Worm (Caenorhabditis elegans) whole organism, L4 larva: ENCODE data around the gene ZK180.5.

Experiments used
- F37D6.2 ChIP-seq: sonication (generic microtip); optimal IDR thresholded peaks from 2 replicates; lab custom pipeline; 2016; ENCODE audit warnings: mild to moderate bottlenecking, missing genetic modification characterization, missing compliant biosample characterization
- F49E8.2 ChIP-seq: sonication (generic microtip); optimal IDR thresholded peaks from 2 replicates; lab custom pipeline; 2016; ENCODE audit warnings: missing compliant biosample characterization, mild to moderate bottlenecking, missing genetic modification characterization, borderline replicate concordance
- R02D3.7 ChIP-seq: fragments of 150-350 bp; sonication (generic microtip); optimal IDR thresholded peaks from 3 replicates; lab custom pipeline; 2014; ENCODE audit warnings: missing biosample characterization, missing genetic modification characterization
- Y105C5A.15 ChIP-seq: fragments of 200-800 bp; sonication (Bioruptor generic); IDR thresholded peaks from 2 replicates; pipeline ENCODE4 v1.3.6; 2022; ENCODE audit warnings: missing genetic modification characterization, missing compliant biosample characterization
- Y48G9A.11 ChIP-seq: fragments of 200-800 bp; sonication (Bioruptor generic); IDR thresholded peaks from 2 replicates; pipeline ENCODE4 v1.3.6; 2022; ENCODE audit warnings: missing genetic modification reagents, missing genetic modification characterization, missing compliant biosample characterization
- Y5F2A.4 ChIP-seq: fragments of 200-800 bp; sonication (Bioruptor generic); optimal IDR thresholded peaks from 2 replicates; lab custom pipeline; 2018; ENCODE audit warnings: mild to moderate bottlenecking, missing genetic modification characterization, missing compliant biosample characterization
- aha-1 ChIP-seq: fragments of 150-350 bp; peaks from one replicate; lab custom pipeline; 2014; ENCODE audit warnings: missing biosample characterization, missing genetic modification characterization
- ama-1 ChIP-seq: fragments of 150-350 bp; optimal IDR thresholded peaks from 2 replicates; lab custom pipeline; 2014; ENCODE audit warnings: inconsistent platforms, mixed read lengths
- arid-1 ChIP-seq: fragments of 200-800 bp; sonication (Bioruptor generic); conservative IDR thresholded peaks from 2 replicates; pipeline ENCODE4 v1.3.6; 2022; ENCODE audit warnings: missing genetic modification reagents, missing genetic modification characterization, missing compliant biosample characterization
- attf-4 ChIP-seq: sonication (generic microtip); optimal IDR thresholded peaks from 3 replicates; lab custom pipeline; 2017; ENCODE audit warnings: missing biosample characterization, missing genetic modification characterization
- ceh-44 ChIP-seq: fragments of 200-800 bp; sonication (Bioruptor generic); IDR thresholded peaks from 2 replicates; pipeline ENCODE4 v1.3.6; 2022; ENCODE audit warnings: missing genetic modification reagents, missing genetic modification characterization, missing compliant biosample characterization
- ceh-82 ChIP-seq: sonication (generic microtip); optimal IDR thresholded peaks from 2 replicates; lab custom pipeline; 2017; ENCODE audit warnings: missing biosample characterization, missing genetic modification characterization
- daf-16 ChIP-seq, 3 experiments: sonication (generic microtip); optimal IDR thresholded peaks; 2 replicates each; lab custom pipeline; 2016 to 2017; ENCODE audit warnings: missing genetic modification characterization in 3 of 3, missing genetic modification reagents in 3 of 3, mild to moderate bottlenecking in 2 of 3, missing compliant biosample characterization in 2 of 3, missing biosample characterization in 1 of 3, moderate library complexity in 1 of 3
- daf-19 ChIP-seq: fragments of 200-800 bp; sonication (Bioruptor generic); conservative IDR thresholded peaks from 2 replicates; pipeline ENCODE4 v1.3.6; 2022; ENCODE audit warnings: missing genetic modification characterization, missing compliant biosample characterization
- dmd-6 ChIP-seq: fragments of 200-800 bp; sonication (Bioruptor generic); IDR thresholded peaks from 2 replicates; pipeline ENCODE4 v1.3.6; 2022; ENCODE audit warnings: missing genetic modification reagents, missing genetic modification characterization, missing compliant biosample characterization
- dpl-1 ChIP-seq: fragments of 150-350 bp; optimal IDR thresholded peaks from 2 replicates; lab custom pipeline; 2014; ENCODE audit warnings: missing biosample characterization, missing genetic modification reagents, missing genetic modification characterization
- dve-1 ChIP-seq: sonication (generic microtip); optimal IDR thresholded peaks from 2 replicates; lab custom pipeline; 2017; ENCODE audit warnings: antibody characterized with exemption, mild to moderate bottlenecking, missing genetic modification characterization, missing compliant biosample characterization; ENCODE audit not compliant: insufficient read depth
- fkh-10 ChIP-seq: fragments of 150-350 bp; optimal IDR thresholded peaks from 2 replicates; lab custom pipeline; 2014; ENCODE audit warnings: missing biosample characterization, missing genetic modification reagents, missing genetic modification characterization
- hif-1 ChIP-seq, 2 experiments: sonication (generic microtip); optimal IDR thresholded peaks; 2 replicates each; lab custom pipeline; 2016 to 2017; ENCODE audit warnings: missing compliant biosample characterization in 2 of 2, missing genetic modification characterization in 2 of 2, missing genetic modification reagents in 2 of 2, missing genotype in 2 of 2, mild to moderate bottlenecking in 1 of 2
- hlh-11 ChIP-seq: fragments of 200-800 bp; sonication (Bioruptor generic); optimal IDR thresholded peaks from 2 replicates; lab custom pipeline; 2018; ENCODE audit warnings: mild to moderate bottlenecking, missing genetic modification characterization, missing compliant biosample characterization
- lim-7 ChIP-seq: fragments of 200-800 bp; sonication (Bioruptor generic); IDR thresholded peaks from 2 replicates; pipeline ENCODE4 v1.3.6; 2022; ENCODE audit warnings: missing genetic modification characterization, missing compliant biosample characterization
- lin-1 ChIP-seq: fragments of 200-800 bp; sonication (Bioruptor generic); IDR thresholded peaks from 2 replicates; pipeline ENCODE4 v1.3.6; 2022; ENCODE audit warnings: missing genetic modification reagents, missing genetic modification characterization, missing compliant biosample characterization
- lin-13 ChIP-seq: fragments of 150-350 bp; optimal IDR thresholded peaks from 2 replicates; lab custom pipeline; 2014; ENCODE audit warnings: missing biosample characterization, missing genetic modification reagents, missing genetic modification characterization
- lin-15B ChIP-seq: fragments of 150-350 bp; sonication (generic microtip); optimal IDR thresholded peaks from 3 replicates; lab custom pipeline; 2014; ENCODE audit warnings: missing biosample characterization, missing genetic modification characterization
- lin-29 ChIP-seq: fragments of 200-800 bp; sonication (Bioruptor generic); IDR thresholded peaks from 2 replicates; pipeline ENCODE4 v1.3.6; 2022; ENCODE audit warnings: missing genetic modification reagents, missing genetic modification characterization, missing compliant biosample characterization
- lir-3 ChIP-seq: sonication (generic microtip); optimal IDR thresholded peaks from 2 replicates; lab custom pipeline; 2016; ENCODE audit warnings: mild to moderate bottlenecking, missing genetic modification characterization, missing compliant biosample characterization
- lsy-2 ChIP-seq, 2 experiments: fragments of 150-350 bp in 1 of 2; sonication (generic microtip) in 1 of 2; optimal IDR thresholded peaks; 2 replicates each; lab custom pipeline; 2014 to 2017; ENCODE audit warnings: missing biosample characterization in 2 of 2, missing genetic modification characterization in 2 of 2
- mdl-1 ChIP-seq, 2 experiments: fragments of 150-350 bp in 1 of 2; sonication (generic microtip) in 1 of 2; optimal IDR thresholded peaks; 2 replicates each; lab custom pipeline; 2014 to 2017; ENCODE audit warnings: missing biosample characterization in 2 of 2, missing genetic modification characterization in 2 of 2
- mdt-29 ChIP-seq: fragments of 200-800 bp; sonication (Bioruptor generic); IDR thresholded peaks from 2 replicates; pipeline ENCODE4 v1.3.6; 2022; ENCODE audit warnings: missing genetic modification reagents, missing genetic modification characterization, missing compliant biosample characterization
- mes-2 ChIP-seq: sonication (generic microtip); optimal IDR thresholded peaks from 2 replicates; lab custom pipeline; 2016; ENCODE audit warnings: missing genotype, mild to moderate bottlenecking, missing genetic modification characterization, missing compliant biosample characterization; ENCODE audit not compliant: poor library complexity, severe bottlenecking
- mxl-2 ChIP-seq: fragments of 200-800 bp; sonication (Bioruptor generic); conservative IDR thresholded peaks from 2 replicates; pipeline ENCODE4 v1.3.6; 2022; ENCODE audit warnings: missing genetic modification reagents, missing genetic modification characterization, missing compliant biosample characterization
- mxl-3 ChIP-seq: fragments of 200-800 bp; sonication (Bioruptor generic); optimal IDR thresholded peaks from 2 replicates; lab custom pipeline; 2018; ENCODE audit warnings: mild to moderate bottlenecking, missing genetic modification characterization, missing compliant biosample characterization
- nhr-102 ChIP-seq: sonication (generic microtip); optimal IDR thresholded peaks from 2 replicates; lab custom pipeline; 2016; ENCODE audit warnings: mild to moderate bottlenecking, missing genetic modification characterization, moderate library complexity, missing compliant biosample characterization
- nhr-25 ChIP-seq: sonication (generic microtip); optimal IDR thresholded peaks from 2 replicates; lab custom pipeline; 2017; ENCODE audit warnings: missing genetic modification characterization, mild to moderate bottlenecking, missing compliant biosample characterization, antibody characterized with exemption, moderate library complexity, borderline replicate concordance; ENCODE audit not compliant: insufficient read depth
- nhr-28 ChIP-seq: fragments of 150-350 bp; optimal IDR thresholded peaks from 2 replicates; lab custom pipeline; 2014; ENCODE audit warnings: missing biosample characterization, missing genetic modification characterization
- nhr-48 ChIP-seq: sonication (generic microtip); optimal IDR thresholded peaks from 2 replicates; lab custom pipeline; 2016; ENCODE audit warnings: mild to moderate bottlenecking, missing genetic modification characterization, missing compliant biosample characterization
- nhr-77 ChIP-seq: fragments of 150-350 bp; optimal IDR thresholded peaks from 2 replicates; lab custom pipeline; 2014; ENCODE audit warnings: missing biosample characterization, missing genetic modification characterization
- pha-4 ChIP-seq, 2 experiments: fragments of 150-350 bp in 1 of 2; fragments of 200-800 bp in 1 of 2; sonication (Bioruptor generic) in 1 of 2; IDR thresholded peaks in 1 of 2; optimal IDR thresholded peaks in 1 of 2; 2 replicates each; pipeline versions ENCODE4 v1.3.6 to Lab custom; 2014 to 2022; ENCODE audit warnings: missing genetic modification characterization in 2 of 2, missing genetic modification reagents in 2 of 2, missing biosample characterization in 1 of 2, missing compliant biosample characterization in 1 of 2
- pqm-1 ChIP-seq: sonication (generic microtip); optimal IDR thresholded peaks from 2 replicates; lab custom pipeline; 2017; ENCODE audit warnings: missing biosample characterization, missing genetic modification characterization
- saeg-2 ChIP-seq: fragments of 200-800 bp; sonication (Bioruptor generic); IDR thresholded peaks from 2 replicates; pipeline ENCODE4 v1.3.6; 2022; ENCODE audit warnings: missing genetic modification reagents, missing genetic modification characterization, missing compliant biosample characterization
- sdz-12 ChIP-seq: fragments of 200-800 bp; sonication (Bioruptor generic); optimal IDR thresholded peaks from 2 replicates; lab custom pipeline; 2018; ENCODE audit warnings: mild to moderate bottlenecking, missing genetic modification characterization, missing compliant biosample characterization
- skn-1 ChIP-seq: fragments of 150-350 bp; optimal IDR thresholded peaks from 2 replicates; lab custom pipeline; 2014; ENCODE audit warnings: missing biosample characterization, missing genetic modification characterization
- tra-1 ChIP-seq: fragments of 200-800 bp; sonication (Bioruptor generic); IDR thresholded peaks from 2 replicates; pipeline ENCODE4 v1.3.6; 2022; ENCODE audit warnings: missing genetic modification reagents, missing genetic modification characterization, missing compliant biosample characterization
- vab-7 ChIP-seq: fragments of 200-800 bp; sonication (Bioruptor generic); IDR thresholded peaks from 2 replicates; pipeline ENCODE4 v1.3.6; 2022; ENCODE audit warnings: missing genetic modification reagents, missing genetic modification characterization, missing compliant biosample characterization
- zfp-3 ChIP-seq: fragments of 200-800 bp; sonication (Bioruptor generic); conservative IDR thresholded peaks from 2 replicates; pipeline ENCODE4 v1.3.6; 2022; ENCODE audit warnings: missing genetic modification reagents, missing genetic modification characterization, missing compliant biosample characterization
- ztf-7 ChIP-seq: fragments of 150-350 bp; optimal IDR thresholded peaks from 2 replicates; lab custom pipeline; 2014; ENCODE audit warnings: missing biosample characterization, missing genetic modification characterization

ZK180.5 gene

ce11 chrIV:4477009-4477471 lies 39.9 kb downstream of the ZK180.5 start, which contains the start of gene M01H9.3 (continued):
- TF ChIP-seq lsy-2 (tag; optimal IDR thresholded peaks at IDR 0.05; lab: Kevin White, UChicago), result peak in 1 of 2 experiments; percentile 67
- no peak for TF ChIP-seq daf-19
- peak; percentile 66 for TF ChIP-seq nhr-48
- TF ChIP-seq skn-1 (tag; lab: Kevin White, UChicago), result no peak
- peak; percentile 46 for TF ChIP-seq mxl-3 (GFP tag; lab: Kevin White, UChicago)
- peak in 1 of 2 experiments; percentile 87 for TF ChIP-seq hif-1 (tag; optimal IDR thresholded peaks at IDR 0.05; lab: Kevin White, UChicago)
- TF ChIP-seq mdl-1 (tag; optimal IDR thresholded peaks at IDR 0.05; lab: Kevin White, UChicago), result peak; percentile 31 to 95
- TF ChIP-seq tra-1, result no peak
- TF ChIP-seq pha-4 (GFP tag; IDR thresholded peaks at IDR 0.05; lab: Robert Waterston, UW), result no peak
- TF ChIP-seq pha-4 (tag; optimal IDR thresholded peaks at IDR 0.05; lab: Kevin White, UChicago), result peak; percentile 36
- TF ChIP-seq sdz-12 (GFP tag; lab: Kevin White, UChicago), result no peak
- no peak for TF ChIP-seq attf-4 (tag; lab: Kevin White, UChicago)
- TF ChIP-seq zfp-3 (GFP tag; lab: Robert Waterston, UW), result no peak
- TF ChIP-seq fkh-10 (GFP tag; lab: Kevin White, UChicago), result no peak
- peak; percentile 20 for TF ChIP-seq nhr-77 (tag; lab: Kevin White, UChicago)
- TF ChIP-seq arid-1 (GFP tag; lab: Robert Waterston, UW), result no peak
- no peak for TF ChIP-seq R02D3.7 (tag; lab: Kevin White, UChicago)
- no peak for TF ChIP-seq vab-7 (GFP tag; lab: Robert Waterston, UW)
- TF ChIP-seq dmd-6, result peak; percentile 87
- no peak for TF ChIP-seq Y5F2A.4
- no peak for TF ChIP-seq F37D6.2 (tag; lab: Kevin White, UChicago)
- TF ChIP-seq lin-1 (GFP tag; lab: Robert Waterston, UW), result 0 out of 2 replicates have a peak, but pooled peaks have one; percentile 11
- peak; percentile 44 for TF ChIP-seq nhr-25 (tag; lab: Kevin White, UChicago)
- TF ChIP-seq F49E8.2, result no peak
- no peak for TF ChIP-seq ztf-7
- TF ChIP-seq pqm-1 (tag; lab: Kevin White, UChicago), result no peak
- TF ChIP-seq lin-13 (GFP tag; lab: Kevin White, UChicago), result no peak
- no peak for TF ChIP-seq daf-16 (GFP tag; optimal IDR thresholded peaks at IDR 0.05; lab: Kevin White, UChicago)
- TF ChIP-seq daf-16 (tag; optimal IDR thresholded peaks at IDR 0.05; lab: Kevin White, UChicago), result peak; percentile 44
- no peak for TF ChIP-seq nhr-102 (tag; lab: Kevin White, UChicago)
- TF ChIP-seq lir-3, result no peak
- TF ChIP-seq Y48G9A.11, result no peak
- peak; percentile 42 for TF ChIP-seq mes-2 (tag; lab: Kevin White, UChicago)
- TF ChIP-seq Y105C5A.15 (GFP tag; lab: Robert Waterston, UW), result no peak

ce11 chrIV:4475362-4476086 lies 41.4 kb downstream of the ZK180.5 start:
- TF ChIP-seq ama-1 (lab: Kevin White, UChicago) (peak; percentile 34), ceh-44 (GFP tag; lab: Robert Waterston, UW) (no peak), ceh-82 (tag; lab: Kevin White, UChicago) (no peak), nhr-48 (peak; percentile 17), mdt-29 (GFP tag; lab: Robert Waterston, UW) (no peak), saeg-2 (GFP tag; lab: Robert Waterston, UW) (0 out of 2 replicates have a peak, but pooled peaks have one; percentile 6), mxl-2 (no peak), lin-15B (no peak), mxl-3 (GFP tag; lab: Kevin White, UChicago) (peak; percentile 74), dpl-1 (GFP tag; lab: Kevin White, UChicago) (no peak), dve-1 (tag; lab: Kevin White, UChicago) (peak; percentile 66), nhr-77 (tag; lab: Kevin White, UChicago) (no peak), nhr-28 (peak; percentile 39), aha-1 (tag; lab: Kevin White, UChicago) (peak; percentile 89), daf-16 (GFP tag; optimal IDR thresholded peaks at IDR 0.05; lab: Kevin White, UChicago) (no peak), daf-16 (tag; optimal IDR thresholded peaks at IDR 0.05; lab: Kevin White, UChicago) (peak; percentile 47), lsy-2 (tag; optimal IDR thresholded peaks at IDR 0.05; lab: Kevin White, UChicago) (peak in 1 of 2 experiments; percentile 5), pqm-1 (tag; lab: Kevin White, UChicago) (peak; percentile 24), lim-7 (GFP tag; lab: Robert Waterston, UW) (no peak), dmd-6 (0 out of 2 replicates have a peak, but pooled peaks have one; percentile 13), hlh-11 (tag; lab: Kevin White, UChicago) (peak; percentile 17), pha-4 (GFP tag; IDR thresholded peaks at IDR 0.05; lab: Robert Waterston, UW) (peak; percentile 22; the same call in 1 of the 2 replicates), pha-4 (tag; optimal IDR thresholded peaks at IDR 0.05; lab: Kevin White, UChicago) (no peak), lin-29 (GFP tag; lab: Robert Waterston, UW) (no peak)
